Fruit fly (Drosophila melanogaster) whole organism, embryonic: Measurements from ENCODE around the gene caz.

Experiments used
- Abd-B ChIP-seq: fragments of 200-800 bp; sonication (Bioruptor generic); optimal IDR thresholded peaks from 2 replicates; lab custom pipeline; 2018; ENCODE audit warnings: missing biosample characterization, mild to moderate bottlenecking, missing genetic modification characterization, moderate library complexity
- Aef1 ChIP-seq: fragments of 200-800 bp; sonication (Bioruptor generic); IDR thresholded peaks from 3 replicates; pipeline ENCODE4 v1.3.6; 2022; ENCODE audit warnings: missing biosample characterization, missing genetic modification characterization
- B-H1 ChIP-seq: fragments of 200-800 bp; sonication (Bioruptor generic); IDR thresholded peaks from 3 replicates; pipeline ENCODE4 v1.3.6; 2022; ENCODE audit warnings: missing biosample characterization, missing genetic modification characterization
- BtbVII ChIP-seq: fragments of 200-800 bp; sonication (Bioruptor generic); optimal IDR thresholded peaks from 3 replicates; lab custom pipeline; 2017; ENCODE audit warnings: missing biosample characterization, mild to moderate bottlenecking, missing genetic modification characterization
- CG10267 ChIP-seq: fragments of 200-800 bp; sonication (Bioruptor generic); optimal IDR thresholded peaks from 2 replicates; lab custom pipeline; 2018; ENCODE audit warnings: missing biosample characterization, mild to moderate bottlenecking, missing genetic modification characterization, moderate library complexity
- CG11456 ChIP-seq: fragments of 200-800 bp; sonication (Bioruptor generic); IDR thresholded peaks from 3 replicates; pipeline ENCODE4 v1.3.6; 2022; ENCODE audit warnings: missing biosample characterization, missing genetic modification characterization
- CG15073 ChIP-seq: fragments of 200-800 bp; sonication (Bioruptor generic); optimal IDR thresholded peaks from 2 replicates; lab custom pipeline; 2016; ENCODE audit warnings: missing biosample characterization, missing genetic modification characterization
- CG15269 ChIP-seq: fragments of 200-800 bp; sonication (Bioruptor generic); optimal IDR thresholded peaks from 2 replicates; lab custom pipeline; 2018; ENCODE audit warnings: missing biosample characterization, mild to moderate bottlenecking, missing genetic modification characterization, moderate library complexity
- CG1529 ChIP-seq: fragments of 200-800 bp; sonication (Bioruptor generic); optimal IDR thresholded peaks from 3 replicates; lab custom pipeline; 2018; ENCODE audit warnings: missing biosample characterization, missing genetic modification characterization
- CG17829 ChIP-seq: fragments of 200-800 bp; optimal IDR thresholded peaks from 2 replicates; lab custom pipeline; 2019; ENCODE audit warnings: missing biosample characterization, mild to moderate bottlenecking, missing genetic modification characterization, moderate library complexity
- CG18619 ChIP-seq: fragments of 200-800 bp; sonication (Bioruptor generic); optimal IDR thresholded peaks from 3 replicates; lab custom pipeline; 2017; ENCODE audit warnings: missing biosample characterization, mild to moderate bottlenecking, missing genetic modification characterization
- CG18764 ChIP-seq: fragments of 200-800 bp; sonication (Bioruptor generic); optimal IDR thresholded peaks from 3 replicates; lab custom pipeline; 2016; ENCODE audit warnings: missing biosample characterization, missing genetic modification characterization
- CG2199 ChIP-seq: fragments of 200-800 bp; sonication (Bioruptor generic); IDR thresholded peaks from 3 replicates; pipeline ENCODE4 v1.3.6; 2022; ENCODE audit warnings: missing biosample characterization, missing genetic modification characterization
- CG2875 ChIP-seq: fragments of 200-800 bp; sonication (Bioruptor generic); optimal IDR thresholded peaks from 2 replicates; lab custom pipeline; 2017; ENCODE audit warnings: missing biosample characterization, mild to moderate bottlenecking, missing genetic modification characterization, missing genetic modification reagents
- CG30020 ChIP-seq: fragments of 200-800 bp; optimal IDR thresholded peaks from 2 replicates; lab custom pipeline; 2019; ENCODE audit warnings: missing biosample characterization, mild to moderate bottlenecking, missing genetic modification characterization, moderate library complexity
- CG30403 ChIP-seq: fragments of 200-800 bp; sonication (Bioruptor generic); optimal IDR thresholded peaks from 3 replicates; lab custom pipeline; 2016; ENCODE audit warnings: missing biosample characterization, missing genetic modification characterization
- CG3163 ChIP-seq: fragments of 200-800 bp; sonication (Bioruptor generic); optimal IDR thresholded peaks from 3 replicates; lab custom pipeline; 2016; ENCODE audit warnings: missing biosample characterization, missing genetic modification characterization
- CG3838 ChIP-seq: fragments of 200-800 bp; sonication (Bioruptor generic); optimal IDR thresholded peaks from 3 replicates; lab custom pipeline; 2016; ENCODE audit warnings: missing biosample characterization, missing genetic modification characterization
- CG4424 ChIP-seq: fragments of 200-800 bp; sonication (Bioruptor generic); optimal IDR thresholded peaks from 3 replicates; lab custom pipeline; 2016; ENCODE audit warnings: missing biosample characterization, missing genetic modification characterization
- CG9437 ChIP-seq: fragments of 200-800 bp; sonication (Bioruptor generic); optimal IDR thresholded peaks from 2 replicates; lab custom pipeline; 2018; ENCODE audit warnings: missing biosample characterization, mild to moderate bottlenecking, missing genetic modification characterization
- Drgx ChIP-seq: fragments of 200-800 bp; sonication (Bioruptor generic); IDR thresholded peaks from 2 replicates; pipeline ENCODE4 v1.3.6; 2022; ENCODE audit warnings: missing biosample characterization, missing genetic modification characterization
- E2f2 ChIP-seq: fragments of 200-800 bp; sonication (Bioruptor generic); IDR thresholded peaks from 2 replicates; pipeline ENCODE4 v1.3.6; 2022; ENCODE audit warnings: missing biosample characterization, missing genetic modification characterization
- Elba2 ChIP-seq: fragments of 200-800 bp; sonication (Bioruptor generic); optimal IDR thresholded peaks from 3 replicates; lab custom pipeline; 2016; ENCODE audit warnings: missing biosample characterization, missing genetic modification characterization
- Ets65A ChIP-seq: fragments of 200-800 bp; sonication (Bioruptor generic); peaks from one replicate; lab custom pipeline; 2016; ENCODE audit warnings: missing biosample characterization, missing genetic modification characterization
- HLHmδ ChIP-seq: fragments of 200-800 bp; sonication (Bioruptor generic); optimal IDR thresholded peaks from 2 replicates; lab custom pipeline; 2018; ENCODE audit warnings: missing biosample characterization, mild to moderate bottlenecking, missing genetic modification characterization, moderate library complexity
- Hr39 ChIP-seq: fragments of >200 bp; optimal IDR thresholded peaks from 2 replicates; lab custom pipeline; 2017
- Lpt ChIP-seq: fragments of >200 bp; optimal IDR thresholded peaks from 2 replicates; lab custom pipeline; 2018; ENCODE audit warnings: missing biosample characterization, missing genetic modification characterization
- Med ChIP-seq: fragments of 200-800 bp; sonication (Bioruptor generic); peaks from one replicate; lab custom pipeline; 2016; ENCODE audit warnings: missing biosample characterization, missing genetic modification characterization, mild to moderate bottlenecking, inconsistent platforms, moderate library complexity
- Oli ChIP-seq: fragments of 200-800 bp; sonication (Bioruptor generic); optimal IDR thresholded peaks from 2 replicates; lab custom pipeline; 2018; ENCODE audit warnings: missing biosample characterization, mild to moderate bottlenecking, missing genetic modification characterization, moderate library complexity
- Opbp ChIP-seq: fragments of 200-800 bp; sonication (Bioruptor generic); IDR thresholded peaks from 3 replicates; pipeline ENCODE4 v1.3.6; 2022; ENCODE audit warnings: missing biosample characterization, missing genetic modification characterization; ENCODE audit not compliant: partially characterized antibody
- Ptx1 ChIP-seq: fragments of 200-800 bp; sonication (Bioruptor generic); IDR thresholded peaks from 2 replicates; pipeline ENCODE4 v1.3.6; 2022; ENCODE audit warnings: missing biosample characterization, missing genetic modification characterization
- Six4 ChIP-seq: fragments of 200-800 bp; sonication (Bioruptor generic); optimal IDR thresholded peaks from 2 replicates; lab custom pipeline; 2016; ENCODE audit warnings: missing biosample characterization, missing genetic modification characterization
- Sox100B ChIP-seq: fragments of 200-800 bp; sonication (Bioruptor generic); optimal IDR thresholded peaks from 3 replicates; lab custom pipeline; 2018; ENCODE audit warnings: missing biosample characterization, mild to moderate bottlenecking, missing genetic modification characterization
- Ssrp ChIP-seq: fragments of 200-800 bp; sonication (Bioruptor generic); optimal IDR thresholded peaks from 2 replicates; lab custom pipeline; 2018; ENCODE audit warnings: missing biosample characterization, mild to moderate bottlenecking, missing genetic modification characterization, moderate library complexity
- cato ChIP-seq: fragments of 200-800 bp; sonication (Bioruptor generic); optimal IDR thresholded peaks from 2 replicates; lab custom pipeline; 2016; ENCODE audit warnings: missing biosample characterization, missing genetic modification characterization, borderline replicate concordance
- crc ChIP-seq: fragments of 200-800 bp; sonication (Bioruptor generic); optimal IDR thresholded peaks from 2 replicates; lab custom pipeline; 2016; ENCODE audit warnings: missing biosample characterization, missing genetic modification characterization
- fd102C ChIP-seq: fragments of 200-800 bp; sonication (Bioruptor generic); optimal IDR thresholded peaks from 2 replicates; lab custom pipeline; 2018; ENCODE audit warnings: missing biosample characterization, mild to moderate bottlenecking, missing genetic modification characterization, moderate library complexity
- gce ChIP-seq: fragments of 200-800 bp; sonication (Bioruptor generic); IDR thresholded peaks from 3 replicates; pipeline ENCODE4 v1.3.6; 2022; ENCODE audit warnings: missing biosample characterization, missing genetic modification characterization
- grau ChIP-seq: fragments of 200-800 bp; optimal IDR thresholded peaks from 3 replicates; lab custom pipeline; 2019; ENCODE audit warnings: missing biosample characterization, mild to moderate bottlenecking, missing genetic modification characterization, moderate library complexity
- gsb-n ChIP-seq: fragments of 200-800 bp; sonication (Bioruptor generic); optimal IDR thresholded peaks from 3 replicates; lab custom pipeline; 2018; ENCODE audit warnings: missing biosample characterization, mild to moderate bottlenecking, missing genetic modification characterization
- h ChIP-seq: fragments of >200 bp; optimal IDR thresholded peaks from 2 replicates; lab custom pipeline; 2017
- mam ChIP-seq: fragments of 200-800 bp; sonication (Bioruptor generic); optimal IDR thresholded peaks from 3 replicates; lab custom pipeline; 2016; ENCODE audit warnings: missing biosample characterization, missing genetic modification characterization
- nau ChIP-seq: fragments of 200-800 bp; sonication (Bioruptor generic); optimal IDR thresholded peaks from 3 replicates; lab custom pipeline; 2017; ENCODE audit warnings: missing biosample characterization, mild to moderate bottlenecking, missing genetic modification characterization, missing genetic modification reagents
- row ChIP-seq: fragments of 200-800 bp; sonication (Bioruptor generic); IDR thresholded peaks from 3 replicates; pipeline ENCODE4 v1.3.6; 2022; ENCODE audit warnings: missing biosample characterization, missing genetic modification characterization
- salm ChIP-seq: fragments of 200-800 bp; sonication (Bioruptor generic); optimal IDR thresholded peaks from 2 replicates; lab custom pipeline; 2018; ENCODE audit warnings: missing biosample characterization, mild to moderate bottlenecking, missing genetic modification characterization
- sc ChIP-seq, 3 experiments: fragments of >200 bp in 2 of 3; fragments of 200-800 bp in 1 of 3; sonication (Bioruptor generic) in 1 of 3; optimal IDR thresholded peaks; 2 replicates in 2 of 3; 3 replicates in 1 of 3; lab custom pipeline; 2017; ENCODE audit warnings: mild to moderate bottlenecking in 1 of 3, missing biosample characterization in 1 of 3, missing genetic modification characterization in 1 of 3, missing genetic modification reagents in 1 of 3
- sens ChIP-seq: fragments of 200-800 bp; sonication (Bioruptor generic); peaks from one replicate; lab custom pipeline; 2016; ENCODE audit warnings: missing biosample characterization, missing genetic modification characterization
- shn ChIP-seq: fragments of 200-800 bp; sonication (Bioruptor generic); optimal IDR thresholded peaks from 3 replicates; lab custom pipeline; 2016; ENCODE audit warnings: missing biosample characterization, missing genetic modification characterization
- trem ChIP-seq: fragments of 200-800 bp; optimal IDR thresholded peaks from 3 replicates; lab custom pipeline; 2019; ENCODE audit warnings: missing biosample characterization, mild to moderate bottlenecking, missing genetic modification characterization, moderate library complexity
- tx ChIP-seq: fragments of 200-800 bp; sonication (Bioruptor generic); optimal IDR thresholded peaks from 2 replicates; lab custom pipeline; 2016; ENCODE audit warnings: missing biosample characterization, missing genetic modification characterization
- vnd ChIP-seq: fragments of 200-800 bp; sonication (Bioruptor generic); IDR thresholded peaks from 3 replicates; pipeline ENCODE4 v1.3.6; 2022; ENCODE audit warnings: missing biosample characterization, missing genetic modification characterization; ENCODE audit not compliant: partially characterized antibody

caz gene

DNA sequence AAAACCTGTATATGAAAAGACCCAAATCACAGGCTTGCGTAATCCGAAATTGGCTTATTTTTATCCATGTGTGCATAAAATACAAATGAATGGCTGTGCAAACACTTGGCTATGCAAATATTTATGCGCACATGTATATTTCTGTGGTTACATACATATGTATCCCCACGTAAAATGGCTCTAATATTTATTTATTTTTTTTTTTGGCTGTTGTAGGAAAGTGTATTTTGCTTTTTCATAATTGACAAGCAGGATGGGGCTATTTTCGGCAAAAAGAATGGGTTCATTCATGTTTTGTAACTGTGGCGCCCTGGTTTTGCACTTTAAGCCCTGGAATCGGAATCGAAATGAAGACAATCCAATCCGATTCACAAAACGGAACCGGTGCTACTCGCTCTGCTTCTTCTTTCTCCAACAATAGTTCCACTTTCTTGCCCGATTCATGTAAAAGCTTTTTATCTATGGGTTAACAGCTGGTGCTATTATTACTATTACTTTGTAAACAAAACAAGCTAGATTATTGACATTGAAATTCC, 46.6 kb downstream of the caz start (continued):
- TF ChIP-seq Hr39, result no peak
- peak; percentile 95 for TF ChIP-seq Med (GFP tag; lab: Kevin White, UChicago)
- peak; percentile 63 for TF ChIP-seq CG9437 (GFP tag; lab: Kevin White, UChicago)
- TF ChIP-seq crc (GFP tag; lab: Kevin White, UChicago), result peak; percentile 38
- peak; percentile 54 for TF ChIP-seq grau (tag; lab: Kevin White, UChicago)
- TF ChIP-seq sc (optimal IDR thresholded peaks at IDR 0.05; lab: Kevin White, UChicago), result no peak
- TF ChIP-seq sc (GFP tag; optimal IDR thresholded peaks at IDR 0.05; lab: Kevin White, UChicago), result no peak
- no peak for TF ChIP-seq fd102C
- peak; percentile 30 for TF ChIP-seq CG3838 (GFP tag; lab: Kevin White, UChicago)
- peak; percentile 61; the same call in 2 of the 3 replicates for TF ChIP-seq gce (GFP tag; lab: Robert Waterston, UW)
- TF ChIP-seq salm (tag; lab: Kevin White, UChicago), result no peak
- peak; percentile 38 for TF ChIP-seq nau
- TF ChIP-seq B-H1 (GFP tag; lab: Robert Waterston, UW), result peak; percentile 75; the same call in 2 of the 3 replicates
- no peak for TF ChIP-seq vnd (GFP tag; lab: Robert Waterston, UW)
- peak; percentile 50 for TF ChIP-seq BtbVII (GFP tag; lab: Kevin White, UChicago)
- TF ChIP-seq cato (GFP tag; lab: Kevin White, UChicago), result no peak
- peak; percentile 70 for TF ChIP-seq row
- peak; percentile 71 for TF ChIP-seq mam (GFP tag; lab: Kevin White, UChicago)
- peak; percentile 47 for TF ChIP-seq Sox100B (GFP tag; lab: Kevin White, UChicago)
- peak; percentile 95 for TF ChIP-seq sens (GFP tag; lab: Kevin White, UChicago)
- peak; percentile 64 for TF ChIP-seq CG30020 (tag; lab: Kevin White, UChicago)
- peak; percentile 61 for TF ChIP-seq CG17829 (tag; lab: Kevin White, UChicago)
- peak; percentile 63 for TF ChIP-seq shn
- TF ChIP-seq CG3163 (GFP tag; lab: Kevin White, UChicago), result peak; percentile 48
- TF ChIP-seq E2f2 (GFP tag; lab: Robert Waterston, UW), result peak; percentile 58
- peak; percentile 61 for TF ChIP-seq Ssrp (tag; lab: Kevin White, UChicago)
- no peak for TF ChIP-seq CG2199 (GFP tag; lab: Robert Waterston, UW)
- TF ChIP-seq CG10267, result peak; percentile 25
- TF ChIP-seq CG15269 (tag; lab: Kevin White, UChicago), result peak; percentile 73
- peak; percentile 77; the same call in 2 of the 3 replicates for TF ChIP-seq CG11456 (GFP tag; lab: Robert Waterston, UW)
- TF ChIP-seq Opbp (GFP tag; lab: Robert Waterston, UW), result no peak
- TF ChIP-seq tx (GFP tag; lab: Kevin White, UChicago), result no peak
- TF ChIP-seq Oli (tag; lab: Kevin White, UChicago), result peak; percentile 62
- TF ChIP-seq CG1529 (GFP tag; lab: Kevin White, UChicago), result peak; percentile 31
- TF ChIP-seq CG18619 (GFP tag; lab: Kevin White, UChicago), result peak; percentile 29
- TF ChIP-seq Ets65A (GFP tag; lab: Kevin White, UChicago), result peak; percentile 93
- TF ChIP-seq Six4 (GFP tag; lab: Kevin White, UChicago), result peak; percentile 46
- peak; percentile 31 for TF ChIP-seq trem
- TF ChIP-seq Aef1 (GFP tag; lab: Robert Waterston, UW), result peak; percentile 78
- peak; percentile 75 for TF ChIP-seq Ptx1 (GFP tag; lab: Robert Waterston, UW)
- TF ChIP-seq Elba2 (GFP tag; lab: Kevin White, UChicago), result no peak
- peak; percentile 65 for TF ChIP-seq CG4424 (GFP tag; lab: Kevin White, UChicago)
- no peak for TF ChIP-seq Lpt
- TF ChIP-seq gsb-n (tag; lab: Kevin White, UChicago), result no peak
- TF ChIP-seq CG18764 (GFP tag; lab: Kevin White, UChicago), result peak; percentile 60
- TF ChIP-seq CG2875 (GFP tag; lab: Kevin White, UChicago), result peak; percentile 59
- no peak for TF ChIP-seq h
- TF ChIP-seq Abd-B (GFP tag; lab: Kevin White, UChicago), result no peak
- TF ChIP-seq HLHmδ (GFP tag; lab: Kevin White, UChicago), result no peak
- peak; percentile 80 for TF ChIP-seq CG30403 (GFP tag; lab: Kevin White, UChicago)
- TF ChIP-seq Drgx (GFP tag; lab: Robert Waterston, UW), result peak; percentile 88
- no peak for TF ChIP-seq CG15073 (GFP tag; lab: Kevin White, UChicago)
